Worm (Caenorhabditis elegans) whole organism, L1 larva: ENCODE measurements around the gene C39B10.5.

Experiments used
- F16B12.6 ChIP-seq: fragments of 150-350 bp; optimal IDR thresholded peaks from 2 replicates; lab custom pipeline; 2014; ENCODE audit warnings: missing biosample characterization, missing genetic modification characterization
- ama-1 ChIP-seq: fragments of 150-350 bp; optimal IDR thresholded peaks from 2 replicates; lab custom pipeline; 2014
- efl-3 ChIP-seq: fragments of 200-800 bp; sonication (Bioruptor generic); optimal IDR thresholded peaks from 2 replicates; lab custom pipeline; 2018; ENCODE audit warnings: mild to moderate bottlenecking, missing genetic modification characterization, missing compliant biosample characterization
- hlh-4 ChIP-seq: sonication (generic microtip); optimal IDR thresholded peaks from 2 replicates; lab custom pipeline; 2016; ENCODE audit warnings: mild to moderate bottlenecking, missing genetic modification characterization, missing compliant biosample characterization
- isw-1 ChIP-seq: fragments of 200-800 bp; sonication (Bioruptor generic); IDR thresholded peaks from 2 replicates; pipeline ENCODE4 v1.3.6; 2022; ENCODE audit warnings: missing genetic modification characterization, missing compliant biosample characterization
- lin-14 ChIP-seq: fragments of 200-800 bp; sonication (Bioruptor generic); optimal IDR thresholded peaks from 2 replicates; lab custom pipeline; 2018; ENCODE audit warnings: mild to moderate bottlenecking, missing genetic modification characterization, moderate library complexity, missing compliant biosample characterization
- lin-39 ChIP-seq: fragments of 150-350 bp; optimal IDR thresholded peaks from 2 replicates; lab custom pipeline; 2014; ENCODE audit warnings: missing biosample characterization, missing genetic modification reagents, missing genetic modification characterization
- nhr-19 ChIP-seq: fragments of 200-800 bp; sonication (Bioruptor generic); conservative IDR thresholded peaks from 2 replicates; pipeline ENCODE4 v1.3.6; 2022; ENCODE audit warnings: missing genetic modification characterization, missing compliant biosample characterization
- pax-3 ChIP-seq: fragments of 200-800 bp; sonication (Bioruptor generic); optimal IDR thresholded peaks from 2 replicates; lab custom pipeline; 2018; ENCODE audit warnings: mild to moderate bottlenecking, missing genetic modification characterization, moderate library complexity, missing compliant biosample characterization
- snu-23 ChIP-seq: sonication (generic microtip); optimal IDR thresholded peaks from 2 replicates; lab custom pipeline; 2016; ENCODE audit warnings: missing genetic modification characterization, missing compliant biosample characterization
- tbx-2 ChIP-seq: sonication (generic microtip); optimal IDR thresholded peaks from 2 replicates; lab custom pipeline; 2016; ENCODE audit warnings: missing genetic modification characterization, missing compliant biosample characterization

The C39B10.5 gene

ce11 chrX:10491875-10492523, 44.9 kb downstream of the C39B10.5 start:
- TF ChIP-seq snu-23 (GFP tag; lab: Kevin White, UChicago) (no peak), nhr-19 (no peak), hlh-4 (no peak), lin-39 (tag; lab: Kevin White, UChicago) (no peak), tbx-2 (tag; lab: Kevin White, UChicago) (no peak), lin-14 (GFP tag; lab: Kevin White, UChicago) (no peak), F16B12.6 (no peak), ama-1 (no peak), isw-1 (no peak), efl-3 (no peak), pax-3 (tag; lab: Kevin White, UChicago) (no peak)
